Worm (Caenorhabditis elegans) whole organism, early embryonic: ENCODE results near the gene ZC404.1.

ENCODE experiments used
- B0310.2 ChIP-seq: sonication (generic microtip); optimal IDR thresholded peaks from 2 replicates; lab custom pipeline; 2016; ENCODE audit warnings: mild to moderate bottlenecking, missing genetic modification characterization, missing compliant biosample characterization
- F13C5.2 ChIP-seq: sonication (generic microtip); optimal IDR thresholded peaks from 2 replicates; lab custom pipeline; 2017; ENCODE audit warnings: mild to moderate bottlenecking, missing genetic modification characterization, inconsistent platforms, missing compliant biosample characterization
- aly-1 ChIP-seq: sonication (generic microtip); optimal IDR thresholded peaks from 2 replicates; lab custom pipeline; 2016; ENCODE audit warnings: missing genetic modification characterization, missing compliant biosample characterization
- ama-1 ChIP-seq: fragments of 150-350 bp; optimal IDR thresholded peaks from 2 replicates; lab custom pipeline; 2014
- ceh-13 ChIP-seq: fragments of 200-800 bp; sonication (Bioruptor generic); optimal IDR thresholded peaks from 2 replicates; lab custom pipeline; 2018; ENCODE audit warnings: mild to moderate bottlenecking, missing genetic modification characterization, missing compliant biosample characterization
- ceh-36 ChIP-seq: sonication (generic microtip); optimal IDR thresholded peaks from 2 replicates; lab custom pipeline; 2016; ENCODE audit warnings: missing genetic modification characterization, inconsistent platforms, missing compliant biosample characterization
- ets-7 ChIP-seq: sonication (generic microtip); optimal IDR thresholded peaks from 2 replicates; lab custom pipeline; 2016; ENCODE audit warnings: missing genotype, missing genetic modification characterization, missing compliant biosample characterization
- flt-1 ChIP-seq: fragments of 200-800 bp; sonication (Bioruptor generic); IDR thresholded peaks from 2 replicates; pipeline ENCODE4 v1.3.6; 2022; ENCODE audit warnings: missing genetic modification characterization, missing compliant biosample characterization
- hmbx-1 ChIP-seq: sonication (generic microtip); optimal IDR thresholded peaks from 2 replicates; lab custom pipeline; 2016; ENCODE audit warnings: mild to moderate bottlenecking, missing genetic modification characterization, missing compliant biosample characterization
- hmg-4 ChIP-seq: fragments of 200-800 bp; sonication (Bioruptor generic); optimal IDR thresholded peaks from 2 replicates; lab custom pipeline; 2018; ENCODE audit warnings: mild to moderate bottlenecking, missing genetic modification characterization, missing compliant biosample characterization
- hnd-1 ChIP-seq: sonication (generic microtip); optimal IDR thresholded peaks from 2 replicates; lab custom pipeline; 2016; ENCODE audit warnings: missing genetic modification characterization, missing compliant biosample characterization
- pes-1 ChIP-seq: fragments of 200-800 bp; sonication (Bioruptor generic); IDR thresholded peaks from 2 replicates; pipeline ENCODE4 v1.3.6; 2022; ENCODE audit warnings: missing genetic modification reagents, missing genetic modification characterization, missing compliant biosample characterization
- scrt-1 ChIP-seq: fragments of 200-800 bp; sonication (Bioruptor generic); IDR thresholded peaks from 2 replicates; pipeline ENCODE4 v1.3.6; 2022; ENCODE audit warnings: missing genetic modification characterization, missing compliant biosample characterization
- sea-1 ChIP-seq: fragments of 200-800 bp; sonication (Bioruptor generic); conservative IDR thresholded peaks from 2 replicates; pipeline ENCODE4 v1.3.6; 2022; ENCODE audit warnings: missing genetic modification characterization, missing compliant biosample characterization
- tbx-11 ChIP-seq: fragments of 200-800 bp; sonication (Bioruptor generic); IDR thresholded peaks from 2 replicates; pipeline ENCODE4 v1.3.6; 2022; ENCODE audit warnings: missing genetic modification characterization, missing compliant biosample characterization
- tbx-37 ChIP-seq: fragments of 200-800 bp; sonication (Bioruptor generic); conservative IDR thresholded peaks from 2 replicates; pipeline ENCODE4 v1.3.6; 2022; ENCODE audit warnings: missing genetic modification reagents, missing genetic modification characterization, missing compliant biosample characterization
- tra-4 ChIP-seq: sonication (generic microtip); optimal IDR thresholded peaks from 2 replicates; lab custom pipeline; 2017; ENCODE audit warnings: missing genetic modification characterization, missing compliant biosample characterization

Gene ZC404.1

DNA sequence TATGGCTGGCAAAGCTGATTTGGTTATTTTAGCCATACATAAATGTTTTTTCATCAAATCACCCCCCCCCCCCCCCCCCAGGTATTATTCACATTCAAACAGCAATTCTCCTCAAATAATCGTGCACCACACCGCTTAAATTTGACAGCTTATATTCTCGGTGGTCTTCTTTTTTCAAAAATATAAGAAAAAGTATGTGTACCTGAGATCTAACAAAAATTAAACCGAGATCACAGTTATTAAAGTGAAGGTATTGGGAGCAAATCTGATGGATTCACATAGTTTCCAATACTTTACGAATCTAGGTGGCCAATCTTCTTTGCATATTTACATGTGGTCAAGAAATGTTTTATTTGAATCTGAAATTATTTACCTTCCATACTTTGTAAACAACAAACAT, 13.8 kb upstream of the ZC404.1 start, which contains the start of gene ZC404.15:
ZC404.15 (plus strand) TSS at position 301 of the 400 bp plus-strand sequence.
- TF ChIP-seq F13C5.2 (tag; lab: Kevin White, UChicago) (no peak), scrt-1 (GFP tag; lab: Robert Waterston, UW) (no peak), ceh-36 (tag; lab: Kevin White, UChicago) (no peak), flt-1 (GFP tag; lab: Robert Waterston, UW) (no peak), ceh-13 (no peak), hmg-4 (GFP tag; lab: Kevin White, UChicago) (no peak), ets-7 (tag; lab: Kevin White, UChicago) (no peak), hmbx-1 (no peak), sea-1 (no peak), tra-4 (tag; lab: Kevin White, UChicago) (no peak), ama-1 (no peak), B0310.2 (tag; lab: Kevin White, UChicago) (no peak), hnd-1 (tag; lab: Kevin White, UChicago) (no peak), tbx-37 (no peak), aly-1 (tag; lab: Kevin White, UChicago) (no peak), tbx-11 (no peak), pes-1 (no peak)

DNA sequence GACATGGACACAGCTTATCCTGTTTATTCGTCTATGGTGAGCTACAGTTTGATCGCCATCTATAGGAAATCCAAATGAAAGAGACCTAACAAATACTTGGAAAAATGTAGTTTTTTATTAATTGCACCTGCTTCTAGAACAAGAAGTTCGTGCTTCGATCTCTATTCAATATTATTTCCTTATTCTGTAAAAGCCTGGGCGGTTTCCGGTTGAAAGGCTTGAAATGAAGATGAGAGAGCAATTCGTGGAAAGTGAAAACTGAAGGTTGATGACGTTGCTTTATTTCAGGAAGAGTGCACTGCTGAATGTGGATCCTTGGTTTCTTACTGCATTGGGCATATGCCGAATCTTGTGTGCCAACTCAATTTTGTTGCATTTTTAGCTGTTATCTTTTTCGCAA, 13.3 kb upstream of the ZC404.1 start:
- TF ChIP-seq ceh-13, result no peak
- no peak for TF ChIP-seq hnd-1 (tag; lab: Kevin White, UChicago)
- no peak for TF ChIP-seq ets-7 (tag; lab: Kevin White, UChicago)
- TF ChIP-seq F13C5.2 (tag; lab: Kevin White, UChicago), result no peak
- no peak for TF ChIP-seq hmg-4 (GFP tag; lab: Kevin White, UChicago)
- no peak for TF ChIP-seq flt-1 (GFP tag; lab: Robert Waterston, UW)
- TF ChIP-seq tra-4 (tag; lab: Kevin White, UChicago), result no peak
- no peak for TF ChIP-seq ama-1
- TF ChIP-seq tbx-37, result no peak
- TF ChIP-seq pes-1, result no peak
- no peak for TF ChIP-seq aly-1 (tag; lab: Kevin White, UChicago)
- no peak for TF ChIP-seq scrt-1 (GFP tag; lab: Robert Waterston, UW)

DNA sequence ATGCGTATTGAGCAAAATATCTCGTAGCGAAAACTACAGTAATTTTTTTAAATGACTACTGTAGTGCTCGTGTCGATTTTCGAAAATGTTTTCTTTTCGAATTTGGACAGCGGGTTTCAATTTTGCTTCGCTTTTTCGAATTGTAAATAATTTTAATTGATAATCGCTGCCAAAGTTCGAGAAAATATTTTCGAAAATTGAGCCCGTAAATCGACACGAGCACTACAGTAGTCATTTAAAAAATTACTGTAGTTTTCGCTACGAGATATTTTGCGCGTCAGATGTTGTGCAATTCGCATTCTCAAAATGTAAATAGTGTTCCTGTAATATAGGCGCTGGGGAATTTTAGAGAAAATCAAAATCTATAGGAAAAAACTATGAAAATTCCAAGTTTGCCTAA, 11.7 kb upstream of the ZC404.1 start:
- TF ChIP-seq scrt-1 (GFP tag; lab: Robert Waterston, UW) (no peak), hnd-1 (tag; lab: Kevin White, UChicago) (no peak), ceh-36 (tag; lab: Kevin White, UChicago) (no peak), pes-1 (no peak), hmbx-1 (no peak), tbx-37 (no peak), F13C5.2 (tag; lab: Kevin White, UChicago) (no peak), sea-1 (no peak), tbx-11 (no peak), ama-1 (no peak), hmg-4 (GFP tag; lab: Kevin White, UChicago) (no peak), tra-4 (tag; lab: Kevin White, UChicago) (no peak), B0310.2 (tag; lab: Kevin White, UChicago) (no peak), flt-1 (GFP tag; lab: Robert Waterston, UW) (no peak), aly-1 (tag; lab: Kevin White, UChicago) (no peak), ceh-13 (no peak), ets-7 (tag; lab: Kevin White, UChicago) (no peak)

DNA sequence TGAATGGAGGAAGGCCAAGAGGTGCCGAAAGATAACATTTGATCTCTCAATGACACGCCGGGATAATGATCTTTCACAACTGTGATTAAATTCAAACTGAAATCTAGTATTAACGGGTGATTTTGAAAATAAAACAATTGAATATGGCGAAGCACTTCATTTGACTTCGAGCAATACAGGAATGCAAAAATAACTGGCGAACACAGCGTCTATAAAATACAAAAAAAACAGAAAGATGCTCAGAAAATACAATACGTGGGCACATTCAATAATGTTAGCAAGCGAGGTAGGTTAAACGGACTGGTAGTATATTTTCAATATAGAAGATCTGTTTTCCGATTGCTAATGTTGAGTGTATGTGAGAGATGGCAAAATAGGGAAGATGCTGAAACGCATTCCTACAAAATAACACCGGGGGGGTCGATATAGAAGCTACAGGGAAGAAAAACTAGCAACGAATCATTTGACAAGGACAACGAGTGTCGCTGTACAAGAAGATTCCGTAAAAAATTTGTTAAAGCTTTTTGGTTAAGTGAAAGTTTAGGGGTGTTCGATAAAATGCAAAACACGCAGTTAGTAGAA, 10.9 kb upstream of the ZC404.1 start:
- TF ChIP-seq tra-4 (tag; lab: Kevin White, UChicago), result no peak
- TF ChIP-seq B0310.2 (tag; lab: Kevin White, UChicago), result no peak
- no peak for TF ChIP-seq tbx-11
- no peak for TF ChIP-seq pes-1
- no peak for TF ChIP-seq ceh-13
- TF ChIP-seq aly-1 (tag; lab: Kevin White, UChicago), result no peak
- TF ChIP-seq scrt-1 (GFP tag; lab: Robert Waterston, UW), result no peak

DNA sequence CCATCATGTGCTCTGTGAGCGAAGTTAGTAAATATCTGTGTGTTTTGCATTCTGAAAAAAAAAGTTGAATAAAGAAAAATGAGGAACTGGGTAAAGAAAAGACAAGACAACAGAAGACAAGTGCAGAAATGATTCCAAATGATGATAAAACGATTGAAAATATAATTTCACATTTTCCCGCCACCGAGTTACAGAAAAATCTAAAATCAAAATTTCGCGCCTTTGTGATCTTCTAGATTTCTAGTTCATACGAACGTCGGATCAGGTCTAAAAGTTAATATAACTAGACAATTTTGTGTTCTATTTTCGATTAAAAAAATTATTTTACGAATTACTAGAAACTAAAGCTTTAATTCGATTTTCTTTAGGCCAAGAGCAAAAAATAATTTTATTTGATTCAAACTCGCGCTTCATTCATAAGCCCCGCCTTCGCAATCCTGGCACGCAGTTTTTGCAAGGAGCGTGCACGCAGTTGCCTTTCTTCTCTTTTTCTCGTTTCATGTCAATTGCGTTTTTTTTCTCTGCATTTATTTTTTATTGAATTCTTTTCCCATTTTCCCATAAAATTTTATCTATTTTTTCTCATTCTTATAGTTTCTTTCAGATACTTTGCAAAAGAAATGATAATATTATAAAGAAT, 9.0 kb upstream of the ZC404.1 start, which contains the start of the genes spn-4 and spe-39:
spn-4 (minus strand) TSS at position 51 of the 640 bp plus-strand sequence.
spe-39 (plus strand) TSS at position 599 of the 640 bp plus-strand sequence.
- no peak for TF ChIP-seq hnd-1 (tag; lab: Kevin White, UChicago)
- TF ChIP-seq F13C5.2 (tag; lab: Kevin White, UChicago), result peak; percentile 71
- peak; percentile 3 for TF ChIP-seq ceh-13
- peak; percentile 26 for TF ChIP-seq ets-7 (tag; lab: Kevin White, UChicago)
- TF ChIP-seq sea-1, result 0 out of 2 replicates have a peak, but pooled peaks have one; percentile 56
- TF ChIP-seq hmg-4 (GFP tag; lab: Kevin White, UChicago), result no peak

DNA sequence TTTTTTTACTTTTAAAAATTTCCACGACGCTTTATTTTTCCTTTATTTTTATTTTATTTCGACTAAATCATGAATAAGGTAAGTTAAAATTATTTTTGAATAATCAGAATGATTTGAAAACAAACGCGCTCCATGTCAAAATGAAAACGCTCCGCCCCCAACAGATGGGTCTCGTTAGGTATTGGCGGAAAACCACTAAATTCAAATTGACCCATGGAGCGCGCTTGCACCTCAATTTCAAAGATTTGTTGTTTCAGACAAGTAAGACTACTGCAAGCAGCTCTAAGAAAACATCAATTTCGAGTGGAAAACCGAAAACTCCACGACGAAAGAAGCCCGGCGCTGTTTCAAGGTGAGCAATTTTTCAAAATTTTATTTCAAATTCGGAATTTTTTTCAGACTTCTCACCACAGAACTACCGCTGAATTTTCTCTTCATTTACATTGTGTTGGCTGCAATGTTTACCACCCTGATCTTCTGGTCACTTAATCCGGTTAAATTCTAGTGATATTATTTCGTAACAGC, 6.0 kb upstream of the ZC404.1 start, which contains the start of gene ZC404.2:
ZC404.2 (plus strand) TSS at position 47 of the 525 bp plus-strand sequence.
- TF ChIP-seq hmg-4 (GFP tag; lab: Kevin White, UChicago) (no peak), ama-1 (peak; percentile 69), scrt-1 (GFP tag; lab: Robert Waterston, UW) (0 out of 2 replicates have a peak, but pooled peaks have one; percentile 13)

DNA sequence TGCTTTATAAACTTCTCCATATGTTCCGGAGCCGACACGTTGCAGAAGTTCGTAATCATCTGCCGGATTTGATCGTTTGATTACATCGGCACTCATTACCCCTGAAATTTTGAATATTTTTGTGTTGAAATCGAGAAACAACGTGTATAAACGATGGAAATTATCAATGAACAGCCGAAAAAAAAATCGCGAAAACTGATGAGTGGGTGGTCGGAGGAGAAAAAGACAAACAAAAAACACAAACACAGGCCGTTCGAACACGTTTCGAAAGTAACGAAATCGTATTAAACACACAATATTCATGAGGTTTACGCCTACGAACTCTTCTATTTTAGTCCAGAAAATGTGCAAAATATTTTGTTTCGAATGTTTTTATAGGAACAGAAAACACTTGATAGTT, 1.4 kb upstream of the ZC404.1 start, which contains the start of gene gck-2:
gck-2 (minus strand) TSS at position 101 of the 400 bp plus-strand sequence.
- TF ChIP-seq pes-1, result no peak
- no peak for TF ChIP-seq ets-7 (tag; lab: Kevin White, UChicago)
- TF ChIP-seq aly-1 (tag; lab: Kevin White, UChicago), result no peak
- TF ChIP-seq ceh-13, result no peak
- TF ChIP-seq hmg-4 (GFP tag; lab: Kevin White, UChicago), result no peak
- no peak for TF ChIP-seq tbx-37
- TF ChIP-seq sea-1, result no peak
- TF ChIP-seq tra-4 (tag; lab: Kevin White, UChicago), result no peak
- TF ChIP-seq ceh-36 (tag; lab: Kevin White, UChicago), result no peak
- TF ChIP-seq scrt-1 (GFP tag; lab: Robert Waterston, UW), result no peak
- TF ChIP-seq ama-1, result no peak
- TF ChIP-seq F13C5.2 (tag; lab: Kevin White, UChicago), result no peak
- no peak for TF ChIP-seq hmbx-1
- TF ChIP-seq tbx-11, result no peak
